Fruit fly (Drosophila melanogaster) whole organism, embryonic: ENCODE data around the gene Cpr11A.

Experiments used
- Abd-B ChIP-seq: fragments of 200-800 bp; sonication (Bioruptor generic); optimal IDR thresholded peaks from 2 replicates; lab custom pipeline; 2018; ENCODE audit warnings: missing biosample characterization, mild to moderate bottlenecking, missing genetic modification characterization, moderate library complexity
- Blimp-1 ChIP-seq: fragments of 200-800 bp; sonication (Bioruptor generic); optimal IDR thresholded peaks from 3 replicates; lab custom pipeline; 2018; ENCODE audit warnings: missing biosample characterization, missing genetic modification characterization, mild to moderate bottlenecking, moderate library complexity, missing genetic modification reagents
- CG11247 ChIP-seq: fragments of 200-800 bp; sonication (Bioruptor generic); IDR thresholded peaks from 2 replicates; pipeline ENCODE4 v1.3.6; 2022; ENCODE audit warnings: missing biosample characterization, missing genetic modification characterization
- CG14014 ChIP-seq: fragments of 200-800 bp; sonication (Bioruptor generic); IDR thresholded peaks from 2 replicates; pipeline ENCODE4 v1.3.6; 2022; ENCODE audit warnings: missing biosample characterization, missing genetic modification characterization
- CG14050 ChIP-seq: fragments of 200-800 bp; sonication (Bioruptor generic); IDR thresholded peaks from 3 replicates; pipeline ENCODE4 v1.3.6; 2022; ENCODE audit warnings: missing biosample characterization, missing genetic modification characterization
- CG15011 ChIP-seq: fragments of 200-800 bp; sonication (Bioruptor generic); optimal IDR thresholded peaks from 3 replicates; lab custom pipeline; 2018; ENCODE audit warnings: missing biosample characterization, mild to moderate bottlenecking, missing genetic modification characterization
- CG1602 ChIP-seq: fragments of 200-800 bp; sonication (Bioruptor generic); optimal IDR thresholded peaks from 3 replicates; lab custom pipeline; 2016; ENCODE audit warnings: missing biosample characterization, missing genetic modification characterization
- CG17359 ChIP-seq: fragments of 200-800 bp; sonication (Bioruptor generic); optimal IDR thresholded peaks from 3 replicates; lab custom pipeline; 2018; ENCODE audit warnings: missing biosample characterization, mild to moderate bottlenecking, missing genetic modification characterization, moderate library complexity
- CG2202 ChIP-seq: fragments of 200-800 bp; sonication (Bioruptor generic); optimal IDR thresholded peaks from 2 replicates; lab custom pipeline; 2018; ENCODE audit warnings: missing biosample characterization, mild to moderate bottlenecking, missing genetic modification characterization
- CG2875 ChIP-seq: fragments of 200-800 bp; sonication (Bioruptor generic); optimal IDR thresholded peaks from 2 replicates; lab custom pipeline; 2017; ENCODE audit warnings: missing biosample characterization, mild to moderate bottlenecking, missing genetic modification characterization, missing genetic modification reagents
- CG3065 ChIP-seq: fragments of 200-800 bp; sonication (Bioruptor generic); optimal IDR thresholded peaks from 2 replicates; lab custom pipeline; 2016; ENCODE audit warnings: missing biosample characterization, missing genetic modification characterization
- CG3847 ChIP-seq: fragments of 200-800 bp; sonication (Bioruptor generic); IDR thresholded peaks from 2 replicates; pipeline ENCODE4 v1.3.6; 2022; ENCODE audit warnings: missing biosample characterization, missing genetic modification characterization
- CG4282 ChIP-seq: fragments of 200-800 bp; sonication (Bioruptor generic); optimal IDR thresholded peaks from 2 replicates; lab custom pipeline; 2016; ENCODE audit warnings: missing biosample characterization, missing genetic modification characterization
- CG4707 ChIP-seq: fragments of 200-800 bp; sonication (Bioruptor generic); optimal IDR thresholded peaks from 2 replicates; lab custom pipeline; 2018; ENCODE audit warnings: missing biosample characterization, mild to moderate bottlenecking, missing genetic modification characterization, moderate library complexity
- CG4820 ChIP-seq: fragments of 200-800 bp; sonication (Bioruptor generic); optimal IDR thresholded peaks from 3 replicates; lab custom pipeline; 2016; ENCODE audit warnings: missing biosample characterization, missing genetic modification characterization
- CG6854 ChIP-seq: fragments of 200-800 bp; sonication (Bioruptor generic); optimal IDR thresholded peaks from 3 replicates; lab custom pipeline; 2017; ENCODE audit warnings: missing biosample characterization, mild to moderate bottlenecking, missing genetic modification characterization
- CG7556 ChIP-seq: fragments of 200-800 bp; sonication (Bioruptor generic); optimal IDR thresholded peaks from 2 replicates; lab custom pipeline; 2017; ENCODE audit warnings: missing biosample characterization, mild to moderate bottlenecking, missing genetic modification characterization
- CG7786 ChIP-seq: fragments of 200-800 bp; sonication (Bioruptor generic); optimal IDR thresholded peaks from 2 replicates; lab custom pipeline; 2016; ENCODE audit warnings: missing biosample characterization, missing genetic modification characterization
- CG9727 ChIP-seq: fragments of 200-800 bp; sonication (Bioruptor generic); optimal IDR thresholded peaks from 3 replicates; lab custom pipeline; 2017; ENCODE audit warnings: missing biosample characterization, mild to moderate bottlenecking, missing genetic modification characterization
- D ChIP-seq, 2 experiments: fragments of 200-800 bp in 1 of 2; fragments of >200 bp in 1 of 2; sonication (Bioruptor generic) in 1 of 2; optimal IDR thresholded peaks; 2 replicates in 1 of 2; 3 replicates in 1 of 2; lab custom pipeline; 2017; ENCODE audit warnings: mild to moderate bottlenecking in 1 of 2, missing biosample characterization in 1 of 2, missing genetic modification characterization in 1 of 2, missing genetic modification reagents in 1 of 2
- H15 ChIP-seq: fragments of 200-800 bp; sonication (Bioruptor generic); IDR thresholded peaks from 3 replicates; pipeline ENCODE4 v1.3.6; 2022; ENCODE audit warnings: missing biosample characterization, missing genetic modification characterization
- HLH3B ChIP-seq: fragments of 200-800 bp; sonication (Bioruptor generic); IDR thresholded peaks from 2 replicates; pipeline ENCODE4 v1.3.6; 2022; ENCODE audit warnings: missing biosample characterization, missing genetic modification characterization
- HLH4C ChIP-seq: fragments of 200-800 bp; sonication (Bioruptor generic); IDR thresholded peaks from 3 replicates; pipeline ENCODE4 v1.3.6; 2022; ENCODE audit warnings: missing biosample characterization, missing genetic modification characterization; ENCODE audit not compliant: partially characterized antibody
- HLH54F ChIP-seq: fragments of 200-800 bp; sonication (Bioruptor generic); optimal IDR thresholded peaks from 3 replicates; lab custom pipeline; 2016; ENCODE audit warnings: missing biosample characterization, missing genetic modification characterization
- Hr3 ChIP-seq: fragments of 200-800 bp; sonication (Bioruptor generic); optimal IDR thresholded peaks from 3 replicates; lab custom pipeline; 2016; ENCODE audit warnings: missing biosample characterization, missing genetic modification characterization
- Hr39 ChIP-seq: fragments of >200 bp; optimal IDR thresholded peaks from 2 replicates; lab custom pipeline; 2017
- Hsf ChIP-seq: fragments of 200-800 bp; sonication (Bioruptor generic); optimal IDR thresholded peaks from 3 replicates; lab custom pipeline; 2016; ENCODE audit warnings: missing biosample characterization, missing genetic modification characterization
- Myb ChIP-seq: fragments of 200-800 bp; sonication (Bioruptor generic); optimal IDR thresholded peaks from 2 replicates; lab custom pipeline; 2016; ENCODE audit warnings: missing biosample characterization, missing genetic modification characterization
- NfI ChIP-seq: fragments of 200-800 bp; sonication (Bioruptor generic); optimal IDR thresholded peaks from 3 replicates; lab custom pipeline; 2018; ENCODE audit warnings: missing biosample characterization, mild to moderate bottlenecking, missing genetic modification characterization, moderate library complexity
- Ptx1 ChIP-seq: fragments of 200-800 bp; sonication (Bioruptor generic); IDR thresholded peaks from 2 replicates; pipeline ENCODE4 v1.3.6; 2022; ENCODE audit warnings: missing biosample characterization, missing genetic modification characterization
- Ravus ChIP-seq: fragments of 200-800 bp; sonication (Bioruptor generic); IDR thresholded peaks from 2 replicates; pipeline ENCODE4 v1.3.6; 2022; ENCODE audit warnings: missing biosample characterization, missing genetic modification characterization
- Sox102F ChIP-seq: fragments of 200-800 bp; sonication (Bioruptor generic); optimal IDR thresholded peaks from 2 replicates; lab custom pipeline; 2018; ENCODE audit warnings: missing biosample characterization, mild to moderate bottlenecking, missing genetic modification characterization, moderate library complexity
- Vsx1 ChIP-seq: fragments of 200-800 bp; sonication (Bioruptor generic); optimal IDR thresholded peaks from 2 replicates; lab custom pipeline; 2017; ENCODE audit warnings: missing biosample characterization, mild to moderate bottlenecking, missing genetic modification characterization, missing genetic modification reagents
- Xbp1 ChIP-seq: fragments of 200-800 bp; sonication (Bioruptor generic); optimal IDR thresholded peaks from 3 replicates; lab custom pipeline; 2016; ENCODE audit warnings: missing biosample characterization, mild to moderate bottlenecking, missing genetic modification characterization
- chm ChIP-seq: fragments of 200-800 bp; sonication (Bioruptor generic); IDR thresholded peaks from 2 replicates; pipeline ENCODE4 v1.3.6; 2022; ENCODE audit warnings: missing biosample characterization, missing genetic modification characterization
- chn ChIP-seq: fragments of 200-800 bp; sonication (Bioruptor generic); optimal IDR thresholded peaks from 2 replicates; lab custom pipeline; 2016; ENCODE audit warnings: missing biosample characterization, missing genetic modification characterization
- ci ChIP-seq: fragments of 200-800 bp; sonication (Bioruptor generic); IDR thresholded peaks from 3 replicates; pipeline ENCODE4 v1.3.6; 2022; ENCODE audit warnings: missing biosample characterization, missing genetic modification characterization
- dati ChIP-seq: fragments of 200-800 bp; sonication (Bioruptor generic); IDR thresholded peaks from 2 replicates; pipeline ENCODE4 v1.3.6; 2022; ENCODE audit warnings: missing biosample characterization, missing genetic modification characterization
- exex ChIP-seq: fragments of 200-800 bp; sonication (Bioruptor generic); optimal IDR thresholded peaks from 4 replicates; lab custom pipeline; 2018; ENCODE audit warnings: missing biosample characterization, mild to moderate bottlenecking, missing genetic modification characterization, moderate library complexity
- fru ChIP-seq: fragments of >200 bp; optimal IDR thresholded peaks from 2 replicates; lab custom pipeline; 2017
- grau ChIP-seq: fragments of 200-800 bp; optimal IDR thresholded peaks from 3 replicates; lab custom pipeline; 2019; ENCODE audit warnings: missing biosample characterization, mild to moderate bottlenecking, missing genetic modification characterization, moderate library complexity
- lab ChIP-seq: fragments of 200-800 bp; sonication (Bioruptor generic); optimal IDR thresholded peaks from 3 replicates; lab custom pipeline; 2017; ENCODE audit warnings: missing biosample characterization, missing genetic modification characterization, mild to moderate bottlenecking, moderate library complexity, missing genetic modification reagents
- pfk ChIP-seq: fragments of 200-800 bp; sonication (Bioruptor generic); optimal IDR thresholded peaks from 2 replicates; lab custom pipeline; 2018; ENCODE audit warnings: missing biosample characterization, mild to moderate bottlenecking, missing genetic modification characterization, moderate library complexity
- row ChIP-seq: fragments of 200-800 bp; sonication (Bioruptor generic); IDR thresholded peaks from 3 replicates; pipeline ENCODE4 v1.3.6; 2022; ENCODE audit warnings: missing biosample characterization, missing genetic modification characterization
- salm ChIP-seq: fragments of 200-800 bp; sonication (Bioruptor generic); optimal IDR thresholded peaks from 2 replicates; lab custom pipeline; 2018; ENCODE audit warnings: missing biosample characterization, mild to moderate bottlenecking, missing genetic modification characterization
- sd ChIP-seq: fragments of 200-800 bp; sonication (Bioruptor generic); optimal IDR thresholded peaks from 3 replicates; lab custom pipeline; 2018; ENCODE audit warnings: missing biosample characterization, mild to moderate bottlenecking, missing genetic modification characterization, moderate library complexity
- sens-2 ChIP-seq: fragments of 200-800 bp; sonication (Bioruptor generic); IDR thresholded peaks from 2 replicates; pipeline ENCODE4 v1.3.6; 2022; ENCODE audit warnings: missing biosample characterization, missing genetic modification characterization
- slbo ChIP-seq: fragments of 200-800 bp; sonication (Bioruptor generic); IDR thresholded peaks from 2 replicates; pipeline ENCODE4 v1.3.6; 2022; ENCODE audit warnings: missing biosample characterization, missing genetic modification characterization
- slp2 ChIP-seq: fragments of 200-800 bp; sonication (Bioruptor generic); optimal IDR thresholded peaks from 2 replicates; lab custom pipeline; 2016; ENCODE audit warnings: missing biosample characterization, missing genetic modification characterization
- stc ChIP-seq: fragments of 200-800 bp; sonication (Bioruptor generic); IDR thresholded peaks from 2 replicates; pipeline ENCODE4 v1.3.6; 2022; ENCODE audit warnings: missing biosample characterization, missing genetic modification characterization
- tin ChIP-seq: fragments of 200-800 bp; sonication (Bioruptor generic); optimal IDR thresholded peaks from 3 replicates; lab custom pipeline; 2016; ENCODE audit warnings: missing biosample characterization, missing genetic modification characterization
- tio ChIP-seq: fragments of 200-800 bp; sonication (Bioruptor generic); optimal IDR thresholded peaks from 2 replicates; lab custom pipeline; 2017; ENCODE audit warnings: missing biosample characterization, missing genetic modification characterization, inconsistent platforms

Gene Cpr11A

dm6 chrX:12454358-12454757 lies 32.4 kb upstream of the Cpr11A start, which contains the start of gene CG15927 (continued):
- no peak for TF ChIP-seq fru (lab: Kevin White, UChicago)
- TF ChIP-seq CG14050 (GFP tag; lab: Robert Waterston, UW): peak; percentile 67
- TF ChIP-seq salm: peak; percentile 8
- TF ChIP-seq tio (GFP tag; lab: Kevin White, UChicago): peak; percentile 48
- TF ChIP-seq Xbp1 (GFP tag; lab: Kevin White, UChicago): peak; percentile 47
- no peak for TF ChIP-seq HLH4C (GFP tag; lab: Robert Waterston, UW)
- peak; percentile 40 for TF ChIP-seq CG4707 (GFP tag; lab: Kevin White, UChicago)
- no peak for TF ChIP-seq chn
- peak; percentile 60; the same call in 1 of the 2 replicates for TF ChIP-seq sens-2
- peak; percentile 53; the same call in 1 of the 3 replicates for TF ChIP-seq H15
- TF ChIP-seq CG11247: no peak
- TF ChIP-seq CG9727 (GFP tag; lab: Kevin White, UChicago): peak; percentile 55
- peak; percentile 74 for TF ChIP-seq chm (GFP tag; lab: Robert Waterston, UW)
- TF ChIP-seq Hsf (GFP tag; lab: Kevin White, UChicago): peak; percentile 47
- peak; percentile 12 for TF ChIP-seq Vsx1 (GFP tag; lab: Kevin White, UChicago)
- TF ChIP-seq CG2875 (GFP tag; lab: Kevin White, UChicago): peak; percentile 49
- peak; percentile 50 for TF ChIP-seq lab (GFP tag; lab: Kevin White, UChicago)
- TF ChIP-seq row (GFP tag; lab: Robert Waterston, UW): peak; percentile 67
- peak; percentile 26 for TF ChIP-seq Hr3 (GFP tag; lab: Kevin White, UChicago)
- TF ChIP-seq CG7556 (GFP tag; lab: Kevin White, UChicago): peak; percentile 35
- TF ChIP-seq slp2: peak; percentile 41
- TF ChIP-seq NfI (GFP tag; lab: Kevin White, UChicago): peak; percentile 10
- TF ChIP-seq CG4820: peak; percentile 49
- no peak for TF ChIP-seq Myb (GFP tag; lab: Kevin White, UChicago)
- no peak for TF ChIP-seq Hr39 (lab: Kevin White, UChicago)
- TF ChIP-seq CG1602 (GFP tag; lab: Kevin White, UChicago): peak; percentile 25
- TF ChIP-seq pfk (GFP tag; lab: Kevin White, UChicago): no peak
- peak; percentile 56 for TF ChIP-seq Abd-B (GFP tag; lab: Kevin White, UChicago)
- TF ChIP-seq grau (tag; lab: Kevin White, UChicago): peak; percentile 50
- no peak for TF ChIP-seq CG7786
- TF ChIP-seq sd (tag; lab: Kevin White, UChicago): peak; percentile 18
- TF ChIP-seq HLH54F: no peak
- TF ChIP-seq dati (GFP tag; lab: Robert Waterston, UW): no peak
- TF ChIP-seq tin (GFP tag; lab: Kevin White, UChicago): peak; percentile 43
- TF ChIP-seq Ptx1 (GFP tag; lab: Robert Waterston, UW): no peak
- peak; percentile 83 for TF ChIP-seq Sox102F (GFP tag; lab: Kevin White, UChicago)
- peak; percentile 71 for TF ChIP-seq CG14014 (GFP tag; lab: Robert Waterston, UW)
- no peak for TF ChIP-seq CG15011 (GFP tag; lab: Kevin White, UChicago)
- no peak for TF ChIP-seq CG4282 (GFP tag; lab: Kevin White, UChicago)
- TF ChIP-seq stc (GFP tag; lab: Robert Waterston, UW): no peak
- peak; percentile 73 for TF ChIP-seq Blimp-1 (GFP tag; lab: Kevin White, UChicago)
- TF ChIP-seq CG2202 (tag; lab: Kevin White, UChicago): peak; percentile 48
- TF ChIP-seq exex (tag; lab: Kevin White, UChicago): no peak
- no peak for TF ChIP-seq CG3847
- TF ChIP-seq D (optimal IDR thresholded peaks at IDR 0.05; lab: Kevin White, UChicago): no peak
- peak; percentile 50 for TF ChIP-seq D (GFP tag; optimal IDR thresholded peaks at IDR 0.05; lab: Kevin White, UChicago)
- peak; percentile 51 for TF ChIP-seq slbo
- TF ChIP-seq CG3065 (GFP tag; lab: Kevin White, UChicago): no peak
- TF ChIP-seq ci: peak; percentile 96
- peak; percentile 79 for TF ChIP-seq HLH3B (GFP tag; lab: Robert Waterston, UW)
- TF ChIP-seq Ravus (GFP tag; lab: Robert Waterston, UW): peak; percentile 13
- TF ChIP-seq CG6854 (GFP tag; lab: Kevin White, UChicago): no peak
- TF ChIP-seq CG17359: peak; percentile 81
